Fruit fly (Drosophila melanogaster) whole organism, embryonic: ENCODE measurements around the gene lectin-33A.

Experiments used
- Aef1 ChIP-seq: fragments of 200-800 bp; sonication (Bioruptor generic); IDR thresholded peaks from 3 replicates; pipeline ENCODE4 v1.3.6; 2022; ENCODE audit warnings: missing biosample characterization, missing genetic modification characterization
- Asciz ChIP-seq: fragments of 200-800 bp; sonication (Bioruptor generic); optimal IDR thresholded peaks from 2 replicates; lab custom pipeline; 2017; ENCODE audit warnings: missing biosample characterization, mild to moderate bottlenecking, missing genetic modification characterization, missing genetic modification reagents
- Bgb ChIP-seq: fragments of 200-800 bp; sonication (Bioruptor generic); IDR thresholded peaks from 2 replicates; pipeline ENCODE4 v1.3.6; 2022; ENCODE audit warnings: missing biosample characterization, missing genetic modification characterization; ENCODE audit not compliant: partially characterized antibody
- CG2889 ChIP-seq: fragments of 200-800 bp; sonication (Bioruptor generic); IDR thresholded peaks from 3 replicates; pipeline ENCODE4 v1.3.6; 2022; ENCODE audit warnings: missing biosample characterization, missing genetic modification characterization
- CG3065 ChIP-seq: fragments of 200-800 bp; sonication (Bioruptor generic); optimal IDR thresholded peaks from 2 replicates; lab custom pipeline; 2016; ENCODE audit warnings: missing biosample characterization, missing genetic modification characterization
- Dbx ChIP-seq: fragments of 200-800 bp; sonication (Bioruptor generic); IDR thresholded peaks from 3 replicates; pipeline ENCODE4 v1.3.6; 2022; ENCODE audit warnings: missing biosample characterization, missing genetic modification characterization
- Med ChIP-seq: fragments of 200-800 bp; sonication (Bioruptor generic); peaks from one replicate; lab custom pipeline; 2016; ENCODE audit warnings: missing biosample characterization, missing genetic modification characterization, mild to moderate bottlenecking, inconsistent platforms, moderate library complexity
- NFAT ChIP-seq: fragments of 200-800 bp; sonication (Bioruptor generic); IDR thresholded peaks from 2 replicates; pipeline ENCODE4 v1.3.6; 2022; ENCODE audit warnings: missing biosample characterization, missing genetic modification characterization
- Rx ChIP-seq: fragments of 200-800 bp; sonication (Bioruptor generic); IDR thresholded peaks from 2 replicates; pipeline ENCODE4 v1.3.6; 2022; ENCODE audit warnings: missing biosample characterization, missing genetic modification characterization
- Xrp1 ChIP-seq: fragments of 200-800 bp; sonication (Bioruptor generic); IDR thresholded peaks from 2 replicates; pipeline ENCODE4 v1.3.6; 2022; ENCODE audit warnings: missing biosample characterization, missing genetic modification characterization
- h ChIP-seq: fragments of >200 bp; optimal IDR thresholded peaks from 2 replicates; lab custom pipeline; 2017
- trh ChIP-seq: fragments of 200-800 bp; sonication (Bioruptor generic); optimal IDR thresholded peaks from 2 replicates; lab custom pipeline; 2016; ENCODE audit warnings: missing biosample characterization, missing genetic modification characterization
- tup ChIP-seq: fragments of 200-800 bp; sonication (Bioruptor generic); optimal IDR thresholded peaks from 2 replicates; lab custom pipeline; 2016; ENCODE audit warnings: missing biosample characterization, mild to moderate bottlenecking, missing genetic modification characterization, moderate library complexity

DNA sequence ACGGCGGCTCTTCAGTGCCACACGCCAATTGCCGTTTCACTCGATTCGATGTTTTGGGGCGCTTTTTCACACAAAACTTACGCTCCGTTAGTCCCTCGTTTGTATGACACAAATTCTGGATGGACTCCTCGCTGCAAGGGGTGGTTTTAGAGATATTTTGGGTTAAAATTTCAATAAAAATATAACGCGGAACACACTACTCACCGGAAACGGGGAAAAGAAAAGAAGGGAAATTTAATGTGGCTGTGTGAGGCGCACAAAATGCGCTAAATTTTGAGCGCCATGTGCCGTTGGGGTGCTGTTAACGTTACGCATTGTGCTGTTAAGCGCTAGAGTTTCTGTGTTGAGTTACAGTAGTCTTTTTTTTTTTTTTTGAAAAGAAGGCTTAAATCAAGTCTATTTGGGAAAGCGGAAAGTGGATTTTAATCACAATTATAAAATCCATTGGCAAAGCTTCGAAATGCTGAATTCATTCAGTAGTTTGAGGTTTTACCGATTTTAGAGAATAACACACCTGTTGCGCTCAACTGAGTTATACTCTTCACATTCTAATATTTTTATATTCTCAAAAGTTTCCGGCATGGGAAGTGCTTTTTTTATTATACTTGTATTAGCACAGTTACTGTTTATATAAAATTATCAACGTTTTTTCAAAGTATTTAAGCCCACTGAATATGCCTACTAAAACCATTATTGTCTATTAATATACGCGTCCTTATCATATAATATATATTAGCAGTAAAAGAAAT lies 2.2 kb downstream of the lectin-33A start, which contains the start of gene RpL9:
- TF ChIP-seq Dbx (GFP tag; lab: Robert Waterston, UW), result no peak; the same call in 2 of the 3 replicates
- TF ChIP-seq NFAT (GFP tag; lab: Robert Waterston, UW), result no peak; the same call in 1 of the 2 replicates
- TF ChIP-seq Asciz (GFP tag; lab: Kevin White, UChicago), result peak; percentile 78
- peak; percentile 37 for TF ChIP-seq trh
- TF ChIP-seq Bgb (GFP tag; lab: Robert Waterston, UW), result peak; percentile 17; the same call in 1 of the 2 replicates
- TF ChIP-seq Rx (GFP tag; lab: Robert Waterston, UW), result no peak
- TF ChIP-seq CG2889 (GFP tag; lab: Robert Waterston, UW), result no peak
- TF ChIP-seq Aef1, result no peak
- no peak for TF ChIP-seq h
- no peak for TF ChIP-seq tup (GFP tag; lab: Kevin White, UChicago)
- TF ChIP-seq Xrp1 (GFP tag; lab: Robert Waterston, UW), result 0 out of 2 replicates have a peak, but pooled peaks have one; percentile 6
- peak; percentile 97 for TF ChIP-seq Med (GFP tag; lab: Kevin White, UChicago)
- no peak for TF ChIP-seq CG3065
